Worm (Caenorhabditis elegans) whole organism, early embryonic: ENCODE results near the gene mtq-2.
"Not testable (repeated sequence)": the region's sequence is repeated elsewhere in the genome, so short reads cannot be mapped to it uniquely, and the experiment has no call there.

ENCODE experiments used
- B0310.2 ChIP-seq: sonication (generic microtip); optimal IDR thresholded peaks from 2 replicates; lab custom pipeline; 2016; ENCODE audit warnings: mild to moderate bottlenecking, missing genetic modification characterization, missing compliant biosample characterization
- F13C5.2 ChIP-seq: sonication (generic microtip); optimal IDR thresholded peaks from 2 replicates; lab custom pipeline; 2017; ENCODE audit warnings: mild to moderate bottlenecking, missing genetic modification characterization, inconsistent platforms, missing compliant biosample characterization
- aly-1 ChIP-seq: sonication (generic microtip); optimal IDR thresholded peaks from 2 replicates; lab custom pipeline; 2016; ENCODE audit warnings: missing genetic modification characterization, missing compliant biosample characterization
- ama-1 ChIP-seq: fragments of 150-350 bp; optimal IDR thresholded peaks from 2 replicates; lab custom pipeline; 2014
- ceh-13 ChIP-seq: fragments of 200-800 bp; sonication (Bioruptor generic); optimal IDR thresholded peaks from 2 replicates; lab custom pipeline; 2018; ENCODE audit warnings: mild to moderate bottlenecking, missing genetic modification characterization, missing compliant biosample characterization
- ceh-36 ChIP-seq: sonication (generic microtip); optimal IDR thresholded peaks from 2 replicates; lab custom pipeline; 2016; ENCODE audit warnings: missing genetic modification characterization, inconsistent platforms, missing compliant biosample characterization
- ets-7 ChIP-seq: sonication (generic microtip); optimal IDR thresholded peaks from 2 replicates; lab custom pipeline; 2016; ENCODE audit warnings: missing genotype, missing genetic modification characterization, missing compliant biosample characterization
- flt-1 ChIP-seq: fragments of 200-800 bp; sonication (Bioruptor generic); IDR thresholded peaks from 2 replicates; pipeline ENCODE4 v1.3.6; 2022; ENCODE audit warnings: missing genetic modification characterization, missing compliant biosample characterization
- hmbx-1 ChIP-seq: sonication (generic microtip); optimal IDR thresholded peaks from 2 replicates; lab custom pipeline; 2016; ENCODE audit warnings: mild to moderate bottlenecking, missing genetic modification characterization, missing compliant biosample characterization
- hmg-4 ChIP-seq: fragments of 200-800 bp; sonication (Bioruptor generic); optimal IDR thresholded peaks from 2 replicates; lab custom pipeline; 2018; ENCODE audit warnings: mild to moderate bottlenecking, missing genetic modification characterization, missing compliant biosample characterization
- hnd-1 ChIP-seq: sonication (generic microtip); optimal IDR thresholded peaks from 2 replicates; lab custom pipeline; 2016; ENCODE audit warnings: missing genetic modification characterization, missing compliant biosample characterization
- pes-1 ChIP-seq: fragments of 200-800 bp; sonication (Bioruptor generic); IDR thresholded peaks from 2 replicates; pipeline ENCODE4 v1.3.6; 2022; ENCODE audit warnings: missing genetic modification reagents, missing genetic modification characterization, missing compliant biosample characterization
- scrt-1 ChIP-seq: fragments of 200-800 bp; sonication (Bioruptor generic); IDR thresholded peaks from 2 replicates; pipeline ENCODE4 v1.3.6; 2022; ENCODE audit warnings: missing genetic modification characterization, missing compliant biosample characterization
- sea-1 ChIP-seq: fragments of 200-800 bp; sonication (Bioruptor generic); conservative IDR thresholded peaks from 2 replicates; pipeline ENCODE4 v1.3.6; 2022; ENCODE audit warnings: missing genetic modification characterization, missing compliant biosample characterization
- tbx-11 ChIP-seq: fragments of 200-800 bp; sonication (Bioruptor generic); IDR thresholded peaks from 2 replicates; pipeline ENCODE4 v1.3.6; 2022; ENCODE audit warnings: missing genetic modification characterization, missing compliant biosample characterization
- tbx-37 ChIP-seq: fragments of 200-800 bp; sonication (Bioruptor generic); conservative IDR thresholded peaks from 2 replicates; pipeline ENCODE4 v1.3.6; 2022; ENCODE audit warnings: missing genetic modification reagents, missing genetic modification characterization, missing compliant biosample characterization
- tra-4 ChIP-seq: sonication (generic microtip); optimal IDR thresholded peaks from 2 replicates; lab custom pipeline; 2017; ENCODE audit warnings: missing genetic modification characterization, missing compliant biosample characterization

Gene mtq-2

ce11 chrII:2163370-2163882, 25.8 kb downstream of the mtq-2 start, which contains the start of gene C33C12.11:
C33C12.11 (minus strand) TSS chrII:2163832.
- not testable (repeated sequence) for TF ChIP-seq ceh-36, ets-7, tra-4 (tag; lab: Kevin White, UChicago)

- not testable (repeated sequence) for TF ChIP-seq tbx-37 (GFP tag; lab: Robert Waterston, UW); scrt-1 (GFP tag; lab: Robert Waterston, UW); hnd-1 (tag; lab: Kevin White, UChicago)
Measured at ce11 chrII:2153708-2154107, 35.5 kb downstream of the mtq-2 start, which contains the start of gene math-18. math-18 (plus strand) TSS chrII:2154008.

ce11 chrII:2152455-2152854, 36.8 kb downstream of the mtq-2 start:
- TF ChIP-seq ceh-13 (GFP tag; lab: Kevin White, UChicago) (no peak), ceh-36 (tag; lab: Kevin White, UChicago) (no peak), sea-1 (no peak), B0310.2 (tag; lab: Kevin White, UChicago) (no peak), flt-1 (GFP tag; lab: Robert Waterston, UW) (no peak), hmg-4 (GFP tag; lab: Kevin White, UChicago) (no peak), ets-7 (tag; lab: Kevin White, UChicago) (no peak), scrt-1 (GFP tag; lab: Robert Waterston, UW) (no peak), hnd-1 (tag; lab: Kevin White, UChicago) (no peak), pes-1 (no peak), tbx-11 (GFP tag; lab: Robert Waterston, UW) (no peak), tra-4 (tag; lab: Kevin White, UChicago) (no peak), tbx-37 (GFP tag; lab: Robert Waterston, UW) (no peak)

DNA sequence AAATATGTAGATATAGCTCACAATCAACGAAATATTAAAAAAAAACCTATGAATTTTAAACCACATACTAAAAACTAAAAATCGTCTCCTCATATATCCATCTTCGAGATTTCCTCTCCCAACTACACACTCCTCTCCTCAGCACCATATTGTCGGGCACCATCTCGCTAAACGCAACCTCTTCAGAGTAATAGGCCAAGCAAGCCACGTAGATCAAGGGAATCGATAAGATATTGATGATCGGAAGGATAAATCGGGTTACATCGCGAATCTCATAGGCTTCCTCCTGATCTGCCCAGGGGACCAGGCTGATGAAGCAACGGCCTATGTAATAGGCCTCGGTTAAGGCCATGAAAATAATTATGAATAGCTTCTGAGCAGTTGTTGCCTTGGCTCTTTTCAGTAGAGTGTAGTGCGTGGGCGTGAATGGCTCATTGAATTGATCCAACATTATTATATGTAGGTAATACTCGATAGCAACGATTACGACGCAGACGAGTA, 38.7 kb downstream of the mtq-2 start, which contains the start of the genes C40A11.7 and C40A11.8:
TSS of gene C40A11.7 (minus strand) at position 101 of the 501 bp plus-strand sequence.
TSS of gene C40A11.8 (minus strand) at position 451 of the 501 bp plus-strand sequence.
- no peak for TF ChIP-seq tbx-11 (GFP tag; lab: Robert Waterston, UW)
- TF ChIP-seq ets-7 (tag; lab: Kevin White, UChicago) = no peak
- TF ChIP-seq hmg-4 (GFP tag; lab: Kevin White, UChicago) = no peak
- no peak for TF ChIP-seq F13C5.2 (tag; lab: Kevin White, UChicago)
- TF ChIP-seq ama-1 (lab: Kevin White, UChicago) = no peak
- no peak for TF ChIP-seq B0310.2 (tag; lab: Kevin White, UChicago)
- TF ChIP-seq ceh-36 (tag; lab: Kevin White, UChicago) = no peak
- TF ChIP-seq ceh-13 (GFP tag; lab: Kevin White, UChicago) = no peak
- TF ChIP-seq hnd-1 (tag; lab: Kevin White, UChicago) = no peak
- TF ChIP-seq aly-1 (tag; lab: Kevin White, UChicago) = no peak
- no peak for TF ChIP-seq flt-1 (GFP tag; lab: Robert Waterston, UW)
- no peak for TF ChIP-seq pes-1
- no peak for TF ChIP-seq scrt-1 (GFP tag; lab: Robert Waterston, UW)
- no peak for TF ChIP-seq tbx-37 (GFP tag; lab: Robert Waterston, UW)
- no peak for TF ChIP-seq tra-4 (tag; lab: Kevin White, UChicago)
- TF ChIP-seq sea-1 = no peak
- no peak for TF ChIP-seq hmbx-1 (tag; lab: Kevin White, UChicago)

DNA sequence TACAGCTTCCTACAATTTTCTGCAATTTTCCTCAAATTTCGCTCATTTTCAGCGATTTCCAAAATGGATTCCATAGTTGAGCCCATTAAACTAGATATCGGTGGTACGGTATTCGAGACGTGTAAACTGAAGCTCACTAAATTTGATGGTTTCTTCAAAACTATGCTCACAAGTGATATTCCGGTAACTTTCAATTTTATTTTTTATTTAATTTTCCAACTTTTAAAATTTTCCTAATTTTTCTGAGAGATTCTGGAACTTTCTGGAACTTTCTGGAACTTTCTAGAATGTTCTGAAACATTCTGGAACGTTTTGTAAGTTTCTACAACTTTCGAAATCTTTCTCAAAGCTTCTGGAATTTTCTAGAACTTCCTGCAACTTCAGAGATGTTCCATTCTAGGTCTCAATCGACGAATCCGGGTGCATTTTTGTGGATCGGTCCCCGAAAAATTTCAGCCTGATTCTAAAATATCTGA, 42.3 kb downstream of the mtq-2 start, which contains the start of gene C40A11.2:
TSS of gene C40A11.2 (plus strand) at position 51 of the 476 bp plus-strand sequence.
- TF ChIP-seq hmbx-1 (tag; lab: Kevin White, UChicago) (no peak), ceh-36 (tag; lab: Kevin White, UChicago) (no peak), F13C5.2 (tag; lab: Kevin White, UChicago) (no peak), sea-1 (no peak), aly-1 (tag; lab: Kevin White, UChicago) (no peak), tra-4 (tag; lab: Kevin White, UChicago) (no peak), ets-7 (tag; lab: Kevin White, UChicago) (no peak), ama-1 (lab: Kevin White, UChicago) (no peak)

- TF ChIP-seq tbx-37 (GFP tag; lab: Robert Waterston, UW) (no peak), tbx-11 (GFP tag; lab: Robert Waterston, UW) (no peak), ets-7 (tag; lab: Kevin White, UChicago) (no peak), scrt-1 (GFP tag; lab: Robert Waterston, UW) (no peak), ama-1 (lab: Kevin White, UChicago) (no peak), flt-1 (GFP tag; lab: Robert Waterston, UW) (no peak), B0310.2 (tag; lab: Kevin White, UChicago) (no peak), sea-1 (no peak), pes-1 (no peak), aly-1 (tag; lab: Kevin White, UChicago) (no peak)
Measured at ce11 chrII:2145566-2145965, 43.7 kb downstream of the mtq-2 start, which contains the start of gene C40A11.6. C40A11.6 (minus strand) TSS chrII:2145666.

DNA sequence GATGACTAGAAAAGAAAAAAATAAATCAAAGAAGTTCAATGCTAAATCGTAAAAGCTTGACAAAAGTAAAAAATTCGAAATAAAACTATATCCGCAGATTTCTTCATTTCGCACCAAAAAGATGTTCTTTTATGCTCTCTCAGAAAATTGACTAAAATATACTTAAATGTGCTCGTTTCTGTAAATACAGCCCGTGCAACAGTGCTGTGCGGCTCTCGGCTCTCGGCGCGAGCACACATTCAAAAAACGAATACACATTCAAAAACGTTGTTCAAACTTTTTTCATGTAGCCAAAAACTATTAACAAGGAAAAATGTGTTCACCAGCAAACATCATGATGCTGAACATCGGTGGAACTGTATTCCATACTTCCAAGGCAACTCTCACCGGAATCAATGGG, 48.4 kb downstream of the mtq-2 start, which contains the start of gene C40A11.3:
TSS of gene C40A11.3 (plus strand) at position 301 of the 400 bp plus-strand sequence.
- no peak for TF ChIP-seq ama-1 (lab: Kevin White, UChicago)
- no peak for TF ChIP-seq ceh-13 (GFP tag; lab: Kevin White, UChicago)
- TF ChIP-seq F13C5.2 (tag; lab: Kevin White, UChicago) = no peak
- no peak for TF ChIP-seq pes-1
- TF ChIP-seq tbx-11 (GFP tag; lab: Robert Waterston, UW) = no peak
